Fruit fly (Drosophila melanogaster): ENCODE data around the gene CG4293.

- TF ChIP-seq brk (GFP tag; optimal IDR thresholded peaks at IDR 0.05), result no peak
- TF ChIP-seq Dfd (GFP tag; optimal IDR thresholded peaks at IDR 0.05), result no peak
- peak; percentile 98 for TF ChIP-seq br (GFP tag; optimal IDR thresholded peaks at IDR 0.05)
- no peak for TF ChIP-seq pan (optimal IDR thresholded peaks at IDR 0.05)
- no peak for TF ChIP-seq Abd-B (GFP tag; optimal IDR thresholded peaks at IDR 0.05)
- peak; percentile 95 to 99 for TF ChIP-seq foxo (GFP tag; optimal IDR thresholded peaks at IDR 0.05)
- TF ChIP-seq fru (GFP tag; optimal IDR thresholded peaks at IDR 0.05), result peak; percentile 98
- TF ChIP-seq Vsx2 (GFP tag; optimal IDR thresholded peaks at IDR 0.05; ENCODE audit: partially characterized antibody), result no peak
- peak; percentile 95 for TF ChIP-seq Sp1 (GFP tag; optimal IDR thresholded peaks at IDR 0.05)
- peak; percentile 99 for TF ChIP-seq ey (GFP tag; optimal IDR thresholded peaks at IDR 0.05)
- no peak for TF ChIP-seq GATAd (GFP tag; optimal IDR thresholded peaks at IDR 0.05)
Observed at dm6 chrX:493445-494190, 36.5 kb downstream of the CG4293 start, which contains the start of gene CG17896.
